Fruit fly (Drosophila melanogaster): ENCODE measurements around the gene CG13738.

The CG13738 gene

dm6 chr3L:13949440-13950066 is 23.7 kb downstream of the CG13738 start (continued):
- TF ChIP-seq Dll (GFP tag; IDR thresholded peaks at IDR 0.05; ENCODE audit: partially characterized antibody), result no peak
- no peak for TF ChIP-seq psq (GFP tag; optimal IDR thresholded peaks at IDR 0.05)
- TF ChIP-seq schlank (tag; optimal IDR thresholded peaks at IDR 0.05), result no peak
- no peak for TF ChIP-seq CG5180 (GFP tag; optimal IDR thresholded peaks at IDR 0.05)
- no peak for TF ChIP-seq Ssrp (tag; optimal IDR thresholded peaks at IDR 0.05)
- no peak for TF ChIP-seq TFAM (GFP tag; optimal IDR thresholded peaks at IDR 0.05)
- TF ChIP-seq Neu2 (GFP tag; optimal IDR thresholded peaks at IDR 0.05; ENCODE audit: borderline replicate concordance), result no peak
- 0 out of 3 replicates have a peak, but pooled peaks have one; percentile 51 for TF ChIP-seq ci (GFP tag; IDR thresholded peaks at IDR 0.05)
- TF ChIP-seq CkIIα-i1 (GFP tag; IDR thresholded peaks at IDR 0.05), result no peak
- TF ChIP-seq CG18476 (GFP tag; optimal IDR thresholded peaks at IDR 0.05), result no peak
- TF ChIP-seq tio (GFP tag; optimal IDR thresholded peaks at IDR 0.05), result peak; percentile 23
- no peak for TF ChIP-seq CG10565 (GFP tag; optimal IDR thresholded peaks at IDR 0.05)
- TF ChIP-seq CG9817 (tag; optimal IDR thresholded peaks at IDR 0.05), result no peak
- no peak for TF ChIP-seq croc (GFP tag; conservative IDR thresholded peaks at IDR 0.05)
- peak; percentile 63 for TF ChIP-seq Drgx (GFP tag; IDR thresholded peaks at IDR 0.05)
- TF ChIP-seq CG18619 (GFP tag; optimal IDR thresholded peaks at IDR 0.05), result no peak
- TF ChIP-seq CG30403 (GFP tag; optimal IDR thresholded peaks at IDR 0.05), result no peak
- no peak for TF ChIP-seq YL-1 (GFP tag; optimal IDR thresholded peaks at IDR 0.05)
- peak; percentile 56; the same call in 1 of the 2 replicates for TF ChIP-seq stc (GFP tag; IDR thresholded peaks at IDR 0.05)
- 0 out of 2 replicates have a peak, but pooled peaks have one; percentile 26 for TF ChIP-seq CG4730 (GFP tag; IDR thresholded peaks at IDR 0.05)
- no peak for TF ChIP-seq CG2120 (GFP tag; optimal IDR thresholded peaks at IDR 0.05)
- TF ChIP-seq Hr51 (GFP tag; optimal IDR thresholded peaks at IDR 0.05), result peak in 1 of 2 experiments; percentile 34
- no peak for TF ChIP-seq usp (GFP tag; optimal IDR thresholded peaks at IDR 0.05)
- no peak for TF ChIP-seq sob (GFP tag; IDR thresholded peaks at IDR 0.05)
- TF ChIP-seq CG6654 (GFP tag; optimal IDR thresholded peaks at IDR 0.05), result no peak
- no peak for TF ChIP-seq CG7963 (GFP tag; IDR thresholded peaks at IDR 0.05; ENCODE audit: partially characterized antibody)
- no peak for TF ChIP-seq Kr (GFP tag; optimal IDR thresholded peaks at IDR 0.05)
- TF ChIP-seq CG9609 (GFP tag; optimal IDR thresholded peaks at IDR 0.05), result no peak
- TF ChIP-seq ro (GFP tag; IDR thresholded peaks at IDR 0.05), result no peak
- peak; percentile 31 for TF ChIP-seq CG9727 (GFP tag; optimal IDR thresholded peaks at IDR 0.05)
- TF ChIP-seq Nf-YB (GFP tag; optimal IDR thresholded peaks at IDR 0.05), result no peak
- TF ChIP-seq Trl (optimal IDR thresholded peaks at IDR 0.05), result peak; percentile 21 to 48
- TF ChIP-seq Trl (GFP tag; optimal IDR thresholded peaks at IDR 0.05), result no peak
- TF ChIP-seq CG12659 (GFP tag; optimal IDR thresholded peaks at IDR 0.05), result no peak
- no peak for TF ChIP-seq tup (GFP tag; optimal IDR thresholded peaks at IDR 0.05)
- TF ChIP-seq Blimp-1 (GFP tag; optimal IDR thresholded peaks at IDR 0.05), result no peak
- no peak for TF ChIP-seq CG9932 (GFP tag; IDR thresholded peaks at IDR 0.05)
- no peak for TF ChIP-seq sna (GFP tag; IDR thresholded peaks at IDR 0.05; ENCODE audit: partially characterized antibody)
- no peak for TF ChIP-seq CG13894 (tag; optimal IDR thresholded peaks at IDR 0.05)
- 0 out of 3 replicates have a peak, but pooled peaks have one; percentile 3 for TF ChIP-seq zfh1 (GFP tag; IDR thresholded peaks at IDR 0.05)
- TF ChIP-seq CG7556 (GFP tag; optimal IDR thresholded peaks at IDR 0.05), result no peak
- TF ChIP-seq CG13624 (GFP tag; optimal IDR thresholded peaks at IDR 0.05), result no peak
- no peak for TF ChIP-seq Side (GFP tag; optimal IDR thresholded peaks at IDR 0.05)
- TF ChIP-seq CG12236 (GFP tag; optimal IDR thresholded peaks at IDR 0.05), result no peak
- no peak for TF ChIP-seq CG6272 (GFP tag; IDR thresholded peaks at IDR 0.05)
- no peak for TF ChIP-seq CG4328 (GFP tag; optimal IDR thresholded peaks at IDR 0.05)
- peak; percentile 60 for TF ChIP-seq Med (GFP tag)
- TF ChIP-seq gcm2 (GFP tag; optimal IDR thresholded peaks at IDR 0.05), result no peak
- peak; percentile 43 for TF ChIP-seq Sox102F (GFP tag; optimal IDR thresholded peaks at IDR 0.05)
- no peak for TF ChIP-seq Hr3 (GFP tag; optimal IDR thresholded peaks at IDR 0.05)

Measured in whole organism, embryonic.